Worm (Caenorhabditis elegans): ENCODE results near the gene dbl-1.

dbl-1 gene

DNA sequence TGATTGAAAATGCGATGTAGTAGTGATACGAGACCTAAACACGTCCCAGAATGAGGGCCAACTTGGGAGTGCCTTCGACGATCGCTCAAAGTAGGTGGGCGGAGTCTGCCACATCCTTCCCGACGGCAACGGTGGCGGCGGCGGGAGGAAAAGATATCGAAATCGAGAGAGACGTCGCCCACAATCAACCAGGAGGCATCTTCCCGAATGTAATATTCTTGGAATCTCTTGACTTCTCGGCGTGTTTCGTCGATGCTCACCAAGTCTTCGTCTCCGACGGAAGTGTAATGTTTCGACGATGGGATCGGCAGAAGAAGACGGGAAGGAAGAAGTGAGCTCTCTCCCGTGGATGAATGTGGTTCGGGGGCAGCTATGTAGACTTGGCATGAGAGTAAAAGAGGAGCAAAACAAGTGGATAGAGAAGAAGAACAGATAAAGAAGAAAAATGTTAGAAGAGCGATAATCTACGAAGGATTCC, 10.6 kb downstream of the dbl-1 start, which contains the start of the genes T25F10.1 and clik-1:
TSS of gene T25F10.1 (plus strand) at position 51 of the 478 bp plus-strand sequence.
TSS of gene clik-1 (minus strand) at position 281 of the 478 bp plus-strand sequence.
- no peak for TF ChIP-seq unc-62 (GFP tag; optimal IDR thresholded peaks at IDR 0.05)

DNA sequence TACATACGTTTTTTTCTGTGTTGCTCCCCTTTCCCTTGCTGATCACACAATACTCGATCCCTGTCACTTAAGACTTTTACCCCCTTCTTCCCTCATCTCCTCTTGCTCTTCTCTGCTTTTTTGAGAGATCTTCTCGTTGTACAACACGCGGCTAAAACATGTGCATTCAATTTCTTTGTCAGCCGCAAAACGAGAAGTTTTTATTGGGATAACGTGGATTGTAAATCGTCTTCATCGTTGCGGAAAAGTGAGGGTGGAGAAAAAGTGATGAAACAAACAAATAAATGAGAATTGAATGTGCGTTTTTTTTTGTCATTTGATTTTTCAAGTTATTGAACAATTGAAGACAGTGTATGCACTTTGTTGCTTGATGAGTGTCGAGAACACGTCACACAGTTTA, 11.5 kb downstream of the dbl-1 start:
- TF ChIP-seq unc-62 (GFP tag; optimal IDR thresholded peaks at IDR 0.05): no peak

DNA sequence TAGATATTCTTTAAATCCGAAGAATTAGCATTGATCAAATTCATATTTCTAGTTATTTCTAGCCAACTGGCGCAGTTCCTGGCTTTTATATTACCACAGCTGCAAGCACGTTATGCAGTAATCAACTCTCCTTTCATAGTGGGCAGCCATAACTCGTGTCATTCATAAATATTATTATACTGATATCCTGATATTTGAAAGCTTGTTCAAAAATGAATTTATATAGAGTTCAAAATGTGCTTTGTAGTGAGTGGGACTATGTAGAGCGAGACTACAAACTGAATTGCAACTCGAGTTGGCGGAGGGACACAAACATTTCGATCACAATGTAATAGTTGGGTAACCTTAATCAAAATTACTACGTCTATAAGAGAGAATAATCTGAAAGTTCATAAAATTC, 13.7 kb downstream of the dbl-1 start, which contains the start of gene srh-30:
TSS of gene srh-30 (minus strand) at position 101 of the 400 bp plus-strand sequence.
- no peak for TF ChIP-seq unc-62 (GFP tag; optimal IDR thresholded peaks at IDR 0.05)

DNA sequence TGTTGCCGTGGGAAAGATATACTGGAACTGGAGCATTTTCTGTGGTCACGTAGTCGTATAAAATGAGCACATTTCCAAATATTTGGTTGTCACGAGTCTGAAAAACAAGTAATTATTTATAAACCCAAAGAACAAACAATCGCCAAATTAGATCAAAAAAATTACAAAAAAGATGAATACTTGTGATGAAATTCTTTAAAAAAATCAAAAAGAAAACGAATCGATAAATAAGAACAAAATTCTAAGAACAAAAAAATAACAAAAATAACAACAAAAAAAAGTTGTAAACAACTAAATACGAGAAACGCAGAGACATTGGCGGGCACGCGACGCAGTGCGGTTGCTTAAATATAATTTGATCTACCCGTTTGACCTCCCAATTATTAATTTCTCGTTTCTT, 15.8 kb downstream of the dbl-1 start, which contains the start of gene ZC404.16:
TSS of gene ZC404.16 (minus strand) at position 101 of the 400 bp plus-strand sequence.
- TF ChIP-seq unc-62 (GFP tag; optimal IDR thresholded peaks at IDR 0.05): no peak

DNA sequence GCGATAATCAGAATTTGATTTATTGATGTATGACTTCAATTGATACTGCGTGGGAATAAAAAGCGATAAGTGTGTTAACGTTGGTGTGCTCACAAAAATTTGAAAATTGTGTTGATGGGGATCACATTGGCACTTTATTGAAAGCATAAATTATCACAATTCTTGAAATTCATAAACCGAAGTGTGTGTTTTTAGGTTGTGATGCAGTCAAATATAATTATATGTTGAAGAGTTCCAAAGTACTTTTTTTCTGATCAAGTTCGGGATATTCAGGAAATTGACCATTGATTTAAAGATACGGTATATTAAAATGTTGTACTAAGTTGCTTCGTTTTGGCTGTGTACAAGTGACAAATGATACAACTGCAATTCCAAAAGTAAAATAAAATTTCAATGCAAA, 17.8 kb downstream of the dbl-1 start, which contains the start of gene srh-28:
TSS of gene srh-28 (minus strand) at position 101 of the 400 bp plus-strand sequence.
- no peak for TF ChIP-seq unc-62 (GFP tag; optimal IDR thresholded peaks at IDR 0.05)

DNA sequence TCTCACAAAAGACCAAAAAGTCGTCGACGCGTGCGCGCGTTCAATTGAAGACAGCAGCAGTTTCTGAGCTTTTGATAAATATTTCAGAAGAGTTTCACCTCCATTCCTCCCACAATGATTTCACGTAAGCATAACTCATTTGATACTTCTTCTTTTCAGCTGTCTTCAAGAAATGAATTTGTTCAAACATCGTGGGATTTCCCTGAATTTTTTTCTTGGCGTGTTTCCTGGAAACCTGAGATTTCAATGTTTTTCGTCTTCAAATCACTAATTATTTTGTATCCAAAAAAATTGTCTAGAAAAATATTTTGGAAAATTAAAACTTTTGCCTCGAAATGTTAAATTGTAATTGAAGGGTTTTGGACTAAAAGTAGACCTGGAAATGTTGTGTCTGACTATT, 20.5 kb downstream of the dbl-1 start:
- TF ChIP-seq unc-62 (GFP tag; optimal IDR thresholded peaks at IDR 0.05): no peak

DNA sequence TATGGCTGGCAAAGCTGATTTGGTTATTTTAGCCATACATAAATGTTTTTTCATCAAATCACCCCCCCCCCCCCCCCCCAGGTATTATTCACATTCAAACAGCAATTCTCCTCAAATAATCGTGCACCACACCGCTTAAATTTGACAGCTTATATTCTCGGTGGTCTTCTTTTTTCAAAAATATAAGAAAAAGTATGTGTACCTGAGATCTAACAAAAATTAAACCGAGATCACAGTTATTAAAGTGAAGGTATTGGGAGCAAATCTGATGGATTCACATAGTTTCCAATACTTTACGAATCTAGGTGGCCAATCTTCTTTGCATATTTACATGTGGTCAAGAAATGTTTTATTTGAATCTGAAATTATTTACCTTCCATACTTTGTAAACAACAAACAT, 22.2 kb downstream of the dbl-1 start, which contains the start of gene ZC404.15:
TSS of gene ZC404.15 (plus strand) at position 301 of the 400 bp plus-strand sequence.
- no peak for TF ChIP-seq unc-62 (GFP tag; optimal IDR thresholded peaks at IDR 0.05)

DNA sequence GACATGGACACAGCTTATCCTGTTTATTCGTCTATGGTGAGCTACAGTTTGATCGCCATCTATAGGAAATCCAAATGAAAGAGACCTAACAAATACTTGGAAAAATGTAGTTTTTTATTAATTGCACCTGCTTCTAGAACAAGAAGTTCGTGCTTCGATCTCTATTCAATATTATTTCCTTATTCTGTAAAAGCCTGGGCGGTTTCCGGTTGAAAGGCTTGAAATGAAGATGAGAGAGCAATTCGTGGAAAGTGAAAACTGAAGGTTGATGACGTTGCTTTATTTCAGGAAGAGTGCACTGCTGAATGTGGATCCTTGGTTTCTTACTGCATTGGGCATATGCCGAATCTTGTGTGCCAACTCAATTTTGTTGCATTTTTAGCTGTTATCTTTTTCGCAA, 22.7 kb downstream of the dbl-1 start:
- no peak for TF ChIP-seq unc-62 (GFP tag; optimal IDR thresholded peaks at IDR 0.05)

DNA sequence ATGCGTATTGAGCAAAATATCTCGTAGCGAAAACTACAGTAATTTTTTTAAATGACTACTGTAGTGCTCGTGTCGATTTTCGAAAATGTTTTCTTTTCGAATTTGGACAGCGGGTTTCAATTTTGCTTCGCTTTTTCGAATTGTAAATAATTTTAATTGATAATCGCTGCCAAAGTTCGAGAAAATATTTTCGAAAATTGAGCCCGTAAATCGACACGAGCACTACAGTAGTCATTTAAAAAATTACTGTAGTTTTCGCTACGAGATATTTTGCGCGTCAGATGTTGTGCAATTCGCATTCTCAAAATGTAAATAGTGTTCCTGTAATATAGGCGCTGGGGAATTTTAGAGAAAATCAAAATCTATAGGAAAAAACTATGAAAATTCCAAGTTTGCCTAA, 24.3 kb downstream of the dbl-1 start:
- no peak for TF ChIP-seq unc-62 (GFP tag; optimal IDR thresholded peaks at IDR 0.05)

DNA sequence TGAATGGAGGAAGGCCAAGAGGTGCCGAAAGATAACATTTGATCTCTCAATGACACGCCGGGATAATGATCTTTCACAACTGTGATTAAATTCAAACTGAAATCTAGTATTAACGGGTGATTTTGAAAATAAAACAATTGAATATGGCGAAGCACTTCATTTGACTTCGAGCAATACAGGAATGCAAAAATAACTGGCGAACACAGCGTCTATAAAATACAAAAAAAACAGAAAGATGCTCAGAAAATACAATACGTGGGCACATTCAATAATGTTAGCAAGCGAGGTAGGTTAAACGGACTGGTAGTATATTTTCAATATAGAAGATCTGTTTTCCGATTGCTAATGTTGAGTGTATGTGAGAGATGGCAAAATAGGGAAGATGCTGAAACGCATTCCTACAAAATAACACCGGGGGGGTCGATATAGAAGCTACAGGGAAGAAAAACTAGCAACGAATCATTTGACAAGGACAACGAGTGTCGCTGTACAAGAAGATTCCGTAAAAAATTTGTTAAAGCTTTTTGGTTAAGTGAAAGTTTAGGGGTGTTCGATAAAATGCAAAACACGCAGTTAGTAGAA, 25.2 kb downstream of the dbl-1 start:
- TF ChIP-seq unc-62 (GFP tag; optimal IDR thresholded peaks at IDR 0.05): no peak

DNA sequence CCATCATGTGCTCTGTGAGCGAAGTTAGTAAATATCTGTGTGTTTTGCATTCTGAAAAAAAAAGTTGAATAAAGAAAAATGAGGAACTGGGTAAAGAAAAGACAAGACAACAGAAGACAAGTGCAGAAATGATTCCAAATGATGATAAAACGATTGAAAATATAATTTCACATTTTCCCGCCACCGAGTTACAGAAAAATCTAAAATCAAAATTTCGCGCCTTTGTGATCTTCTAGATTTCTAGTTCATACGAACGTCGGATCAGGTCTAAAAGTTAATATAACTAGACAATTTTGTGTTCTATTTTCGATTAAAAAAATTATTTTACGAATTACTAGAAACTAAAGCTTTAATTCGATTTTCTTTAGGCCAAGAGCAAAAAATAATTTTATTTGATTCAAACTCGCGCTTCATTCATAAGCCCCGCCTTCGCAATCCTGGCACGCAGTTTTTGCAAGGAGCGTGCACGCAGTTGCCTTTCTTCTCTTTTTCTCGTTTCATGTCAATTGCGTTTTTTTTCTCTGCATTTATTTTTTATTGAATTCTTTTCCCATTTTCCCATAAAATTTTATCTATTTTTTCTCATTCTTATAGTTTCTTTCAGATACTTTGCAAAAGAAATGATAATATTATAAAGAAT, 27.0 kb downstream of the dbl-1 start, which contains the start of the genes spn-4 and spe-39:
TSS of gene spn-4 (minus strand) at position 51 of the 640 bp plus-strand sequence.
TSS of gene spe-39 (plus strand) at position 599 of the 640 bp plus-strand sequence.
- TF ChIP-seq unc-62 (GFP tag; optimal IDR thresholded peaks at IDR 0.05): no peak

DNA sequence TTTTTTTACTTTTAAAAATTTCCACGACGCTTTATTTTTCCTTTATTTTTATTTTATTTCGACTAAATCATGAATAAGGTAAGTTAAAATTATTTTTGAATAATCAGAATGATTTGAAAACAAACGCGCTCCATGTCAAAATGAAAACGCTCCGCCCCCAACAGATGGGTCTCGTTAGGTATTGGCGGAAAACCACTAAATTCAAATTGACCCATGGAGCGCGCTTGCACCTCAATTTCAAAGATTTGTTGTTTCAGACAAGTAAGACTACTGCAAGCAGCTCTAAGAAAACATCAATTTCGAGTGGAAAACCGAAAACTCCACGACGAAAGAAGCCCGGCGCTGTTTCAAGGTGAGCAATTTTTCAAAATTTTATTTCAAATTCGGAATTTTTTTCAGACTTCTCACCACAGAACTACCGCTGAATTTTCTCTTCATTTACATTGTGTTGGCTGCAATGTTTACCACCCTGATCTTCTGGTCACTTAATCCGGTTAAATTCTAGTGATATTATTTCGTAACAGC, 30.0 kb downstream of the dbl-1 start, which contains the start of gene ZC404.2:
TSS of gene ZC404.2 (plus strand) at position 47 of the 525 bp plus-strand sequence.
- no peak for TF ChIP-seq unc-62 (GFP tag; optimal IDR thresholded peaks at IDR 0.05)

DNA sequence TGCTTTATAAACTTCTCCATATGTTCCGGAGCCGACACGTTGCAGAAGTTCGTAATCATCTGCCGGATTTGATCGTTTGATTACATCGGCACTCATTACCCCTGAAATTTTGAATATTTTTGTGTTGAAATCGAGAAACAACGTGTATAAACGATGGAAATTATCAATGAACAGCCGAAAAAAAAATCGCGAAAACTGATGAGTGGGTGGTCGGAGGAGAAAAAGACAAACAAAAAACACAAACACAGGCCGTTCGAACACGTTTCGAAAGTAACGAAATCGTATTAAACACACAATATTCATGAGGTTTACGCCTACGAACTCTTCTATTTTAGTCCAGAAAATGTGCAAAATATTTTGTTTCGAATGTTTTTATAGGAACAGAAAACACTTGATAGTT, 34.6 kb downstream of the dbl-1 start, which contains the start of gene gck-2:
TSS of gene gck-2 (minus strand) at position 101 of the 400 bp plus-strand sequence.
- no peak for TF ChIP-seq unc-62 (GFP tag; optimal IDR thresholded peaks at IDR 0.05)

DNA sequence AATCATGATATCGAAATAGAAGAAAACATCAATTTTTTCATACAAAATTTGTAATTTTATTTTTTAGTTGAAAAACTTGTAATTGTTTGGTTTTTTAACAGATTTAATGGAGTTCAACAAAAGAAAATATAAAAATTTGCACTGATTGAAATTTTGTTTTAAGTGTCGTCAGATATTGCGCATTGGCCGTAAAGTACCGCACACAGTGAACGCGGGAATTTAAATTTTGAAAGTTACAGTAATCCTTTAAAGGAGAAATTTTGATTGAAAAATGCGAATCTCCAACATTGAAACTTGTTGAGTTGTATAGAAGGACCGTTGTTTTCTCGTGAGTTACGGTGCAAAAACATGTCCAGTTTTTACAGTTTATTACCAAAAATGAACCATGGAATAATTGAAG, 35.0 kb downstream of the dbl-1 start:
- TF ChIP-seq unc-62 (GFP tag; optimal IDR thresholded peaks at IDR 0.05): no peak

DNA sequence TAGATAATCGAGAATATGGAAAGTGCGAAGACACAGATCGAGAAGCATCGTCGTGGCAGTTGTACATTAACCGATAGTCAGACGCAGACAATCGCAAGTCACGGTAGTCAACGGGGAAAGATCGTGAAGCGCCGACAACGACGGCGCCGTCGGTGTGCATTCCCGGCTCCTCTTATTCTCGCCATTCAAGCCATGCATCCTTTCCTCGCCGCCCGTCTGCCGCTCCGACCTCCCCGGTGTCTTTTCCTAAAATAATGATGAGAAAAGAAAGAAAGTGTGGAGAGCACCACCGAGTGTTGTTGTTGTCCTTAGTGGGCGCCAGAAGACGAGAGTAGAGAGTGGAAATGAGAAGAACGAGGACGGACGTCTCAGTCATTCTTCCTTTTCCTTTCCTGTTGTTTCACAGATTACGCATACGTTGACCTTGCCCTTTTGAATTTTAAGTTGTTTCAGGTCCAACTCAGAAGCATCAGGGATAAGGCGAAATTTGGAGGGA, 35.9 kb downstream of the dbl-1 start, which contains the start of gene ZC404.1:
TSS of gene ZC404.1 (plus strand) at position 446 of the 496 bp plus-strand sequence.
- TF ChIP-seq unc-62 (GFP tag; optimal IDR thresholded peaks at IDR 0.05): no peak

DNA sequence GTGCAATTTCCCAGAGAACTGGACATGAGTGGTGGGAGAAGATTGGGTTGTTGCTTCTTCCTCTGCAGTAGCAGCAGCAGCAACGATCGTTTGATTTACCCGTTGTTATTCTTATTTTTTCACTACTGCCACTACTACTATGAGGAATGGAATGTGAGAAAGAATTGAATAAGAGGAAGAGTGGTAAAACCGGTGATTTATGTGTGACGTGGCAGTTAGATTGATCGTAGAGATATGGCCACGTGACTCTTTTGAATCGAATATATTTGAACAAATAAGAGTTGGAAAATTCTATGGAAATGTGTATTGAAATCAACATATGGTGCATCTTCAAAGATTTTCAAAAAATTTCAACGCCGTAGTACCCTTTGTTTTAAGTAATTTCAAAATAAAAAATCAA, 38.3 kb downstream of the dbl-1 start:
- no peak for TF ChIP-seq unc-62 (GFP tag; optimal IDR thresholded peaks at IDR 0.05)

Measured in whole organism, dauer.